Worm (Caenorhabditis elegans) whole organism, young adult: Measurements from ENCODE around the gene elks-1.

Experiments used
- B0035.1 ChIP-seq: sonication (generic microtip); optimal IDR thresholded peaks from 2 replicates; lab custom pipeline; 2016; ENCODE audit warnings: missing genetic modification characterization, mild to moderate bottlenecking, missing compliant biosample characterization, missing genotype, missing genetic modification reagents
- B0336.3 ChIP-seq: fragments of 200-800 bp; sonication (Bioruptor generic); IDR thresholded peaks from 2 replicates; pipeline ENCODE4 v1.3.6; 2022; ENCODE audit warnings: missing genetic modification characterization, missing compliant biosample characterization
- F33H1.4 ChIP-seq: fragments of 200-800 bp; sonication (Bioruptor generic); IDR thresholded peaks from 2 replicates; pipeline ENCODE4 v1.3.6; 2022; ENCODE audit warnings: missing genetic modification reagents, missing genetic modification characterization, missing compliant biosample characterization
- F52B5.7 ChIP-seq: sonication (generic microtip); optimal IDR thresholded peaks from 2 replicates; lab custom pipeline; 2016; ENCODE audit warnings: mild to moderate bottlenecking, missing genetic modification characterization, missing compliant biosample characterization
- Y67H2A.10 ChIP-seq: fragments of 200-800 bp; sonication (Bioruptor generic); conservative IDR thresholded peaks from 2 replicates; pipeline ENCODE4 v1.3.6; 2022; ENCODE audit warnings: missing genetic modification reagents, missing genetic modification characterization, missing compliant biosample characterization
- cebp-2 ChIP-seq: fragments of 200-800 bp; sonication (Bioruptor generic); IDR thresholded peaks from 2 replicates; pipeline ENCODE4 v1.3.6; 2022; ENCODE audit warnings: missing genetic modification characterization, missing compliant biosample characterization
- ceh-100 ChIP-seq: fragments of 200-800 bp; sonication (Bioruptor generic); IDR thresholded peaks from 2 replicates; pipeline ENCODE4 v1.3.6; 2022; ENCODE audit warnings: missing genetic modification reagents, missing genetic modification characterization, missing compliant biosample characterization
- ceh-27 ChIP-seq: fragments of 200-800 bp; sonication (Bioruptor generic); optimal IDR thresholded peaks from 2 replicates; lab custom pipeline; 2018; ENCODE audit warnings: mild to moderate bottlenecking, missing genetic modification characterization, moderate library complexity, missing compliant biosample characterization
- ekl-4 ChIP-seq: fragments of 200-800 bp; sonication (Bioruptor generic); IDR thresholded peaks from 2 replicates; pipeline ENCODE4 v1.3.6; 2022; ENCODE audit warnings: missing genetic modification reagents, missing genetic modification characterization, missing compliant biosample characterization
- lin-26 ChIP-seq: fragments of 200-800 bp; sonication (Bioruptor generic); IDR thresholded peaks from 2 replicates; pipeline ENCODE4 v1.3.6; 2022; ENCODE audit warnings: missing genetic modification reagents, missing genetic modification characterization, missing compliant biosample characterization
- lin-40 ChIP-seq: sonication (generic microtip); optimal IDR thresholded peaks from 2 replicates; lab custom pipeline; 2016; ENCODE audit warnings: missing genetic modification characterization, mild to moderate bottlenecking, missing compliant biosample characterization, missing genotype, missing genetic modification reagents
- lsl-1 ChIP-seq: fragments of 200-800 bp; sonication (Bioruptor generic); optimal IDR thresholded peaks from 2 replicates; lab custom pipeline; 2018; ENCODE audit warnings: mild to moderate bottlenecking, missing genetic modification characterization, moderate library complexity, missing compliant biosample characterization
- madf-10 ChIP-seq: sonication (generic microtip); optimal IDR thresholded peaks from 2 replicates; lab custom pipeline; 2016; ENCODE audit warnings: mild to moderate bottlenecking, missing genetic modification characterization, missing compliant biosample characterization
- madf-3 ChIP-seq: fragments of 200-800 bp; sonication (Bioruptor generic); IDR thresholded peaks from 2 replicates; pipeline ENCODE4 v1.3.6; 2022; ENCODE audit warnings: missing genetic modification reagents, missing genetic modification characterization, missing compliant biosample characterization
- madf-6 ChIP-seq: fragments of 200-800 bp; sonication (Bioruptor generic); IDR thresholded peaks from 2 replicates; pipeline ENCODE4 v1.3.6; 2022; ENCODE audit warnings: missing genetic modification reagents, missing genetic modification characterization, missing compliant biosample characterization
- nhr-90 ChIP-seq: sonication (generic microtip); optimal IDR thresholded peaks from 2 replicates; lab custom pipeline; 2016; ENCODE audit warnings: missing genotype, mild to moderate bottlenecking, missing genetic modification characterization, missing compliant biosample characterization
- snpc-1.3 ChIP-seq: sonication (generic microtip); optimal IDR thresholded peaks from 2 replicates; lab custom pipeline; 2017; ENCODE audit warnings: missing genetic modification characterization, mild to moderate bottlenecking, missing compliant biosample characterization, antibody characterized with exemption, moderate library complexity, missing genotype, missing genetic modification reagents; ENCODE audit not compliant: insufficient read depth
- tbx-9 ChIP-seq: sonication (generic microtip); optimal IDR thresholded peaks from 2 replicates; lab custom pipeline; 2016; ENCODE audit warnings: borderline replicate concordance, missing genetic modification characterization, inconsistent platforms, missing compliant biosample characterization
- xnd-1 ChIP-seq: sonication (generic microtip); optimal IDR thresholded peaks from 2 replicates; lab custom pipeline; 2016; ENCODE audit warnings: missing genotype, missing genetic modification reagents, missing genetic modification characterization, missing compliant biosample characterization
- zfh-2 ChIP-seq: fragments of 200-800 bp; sonication (Bioruptor generic); conservative IDR thresholded peaks from 2 replicates; pipeline ENCODE4 v1.3.6; 2022; ENCODE audit warnings: missing genetic modification reagents, missing genetic modification characterization, missing compliant biosample characterization

Gene elks-1

DNA sequence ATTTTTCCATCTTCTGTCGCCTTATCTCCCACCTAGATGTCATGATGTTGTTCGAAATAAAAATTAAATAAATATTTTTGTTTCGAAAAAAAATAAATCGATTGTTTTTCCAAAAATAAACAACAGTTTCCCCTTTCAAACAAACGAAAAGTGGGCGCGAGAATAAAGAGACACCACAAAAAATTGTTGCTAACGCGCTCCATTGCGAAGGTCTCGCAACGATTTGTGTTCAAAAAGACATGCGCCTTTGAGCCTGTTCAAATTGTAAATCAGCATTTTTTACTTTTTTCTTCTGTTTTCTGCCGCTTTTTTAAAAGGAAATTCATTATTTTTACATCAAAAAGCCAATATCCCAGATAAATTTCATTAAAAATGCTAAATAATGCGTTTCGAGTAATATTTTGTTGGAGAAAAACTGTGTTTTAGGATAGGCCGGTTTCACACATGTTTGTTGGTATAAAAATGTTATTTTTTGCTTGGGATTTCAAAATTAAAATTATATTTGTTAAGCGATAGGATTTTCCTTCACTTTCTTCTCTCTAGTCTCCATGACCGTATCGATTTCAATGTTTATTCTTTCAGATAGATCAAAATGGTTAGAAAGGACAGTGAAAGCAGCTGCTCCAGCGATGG is 55.2 kb downstream of the elks-1 start, which contains the start of gene W08E12.7 (continued):
- peak; percentile 85 for TF ChIP-seq Y67H2A.10 (GFP tag; lab: Robert Waterston, UW)
- TF ChIP-seq B0035.1: no peak
- no peak for TF ChIP-seq tbx-9
- TF ChIP-seq lin-40 (tag; lab: Kevin White, UChicago): peak; percentile 87
- TF ChIP-seq F52B5.7: no peak
- TF ChIP-seq B0336.3 (GFP tag; lab: Robert Waterston, UW): peak; percentile 90
- TF ChIP-seq snpc-1.3: peak; percentile 92
- peak; percentile 95 for TF ChIP-seq ceh-100
- TF ChIP-seq cebp-2 (GFP tag; lab: Robert Waterston, UW): no peak
- no peak for TF ChIP-seq zfh-2
- TF ChIP-seq madf-3 (GFP tag; lab: Robert Waterston, UW): peak; percentile 90

DNA sequence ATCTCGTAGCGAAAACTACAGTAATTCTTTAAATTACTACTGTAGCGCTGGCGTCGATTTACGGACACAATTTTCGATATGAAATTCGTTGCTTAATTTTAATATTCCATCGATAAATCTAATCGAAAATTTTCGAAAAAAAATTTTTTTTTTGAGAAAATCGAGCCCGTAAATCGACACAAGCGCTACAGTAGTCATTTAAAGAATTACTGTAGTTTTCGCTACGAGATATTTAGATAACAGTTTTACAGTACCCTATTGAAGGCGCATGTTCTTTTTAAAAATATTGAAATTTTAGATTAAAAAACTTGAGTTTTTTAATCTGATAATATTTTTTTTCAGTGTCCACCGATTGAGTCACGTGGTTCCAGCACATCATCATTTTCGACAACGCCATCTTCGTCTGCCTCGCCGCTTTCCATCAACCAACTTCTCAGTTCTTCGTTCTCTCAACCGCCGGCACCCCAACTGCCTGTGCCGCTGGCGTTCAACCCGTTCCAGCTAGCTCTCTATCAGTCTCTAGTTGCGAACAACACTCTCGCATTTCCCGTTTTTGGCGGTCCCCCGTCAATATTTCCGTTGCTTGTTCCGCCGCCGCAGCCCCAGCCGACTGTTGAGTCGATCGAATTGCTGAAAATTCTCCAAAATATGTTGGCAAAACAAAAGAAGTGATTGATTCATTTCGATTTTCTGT is 55.9 kb downstream of the elks-1 start:
- peak; percentile 86 for TF ChIP-seq lsl-1
- peak; percentile 40; the same call in 1 of the 2 replicates for TF ChIP-seq ekl-4
- peak; percentile 61; the same call in 1 of the 2 replicates for TF ChIP-seq zfh-2
- no peak for TF ChIP-seq Y67H2A.10 (GFP tag; lab: Robert Waterston, UW)
- TF ChIP-seq madf-10 (tag; lab: Kevin White, UChicago): no peak
- TF ChIP-seq lin-26 (GFP tag; lab: Robert Waterston, UW): 0 out of 2 replicates have a peak, but pooled peaks have one; percentile 56
- TF ChIP-seq snpc-1.3: no peak
- TF ChIP-seq F33H1.4 (GFP tag; lab: Robert Waterston, UW): peak; percentile 61
- no peak for TF ChIP-seq nhr-90 (tag; lab: Kevin White, UChicago)
- peak; percentile 8 for TF ChIP-seq xnd-1 (tag; lab: Kevin White, UChicago)
- peak; percentile 50; the same call in 1 of the 2 replicates for TF ChIP-seq madf-6 (GFP tag; lab: Robert Waterston, UW)
- TF ChIP-seq ceh-27 (GFP tag; lab: Kevin White, UChicago): no peak
- TF ChIP-seq, all 124 proteins: peak for 7
